Worm (Caenorhabditis elegans) whole organism, young adult: ENCODE results near the gene slt-1.

ENCODE experiments used
- B0336.3 ChIP-seq: fragments of 200-800 bp; sonication (Bioruptor generic); IDR thresholded peaks from 2 replicates; pipeline ENCODE4 v1.3.6; 2022; ENCODE audit warnings: missing genetic modification characterization, missing compliant biosample characterization
- ama-1 ChIP-seq, 3 experiments: fragments of 150-350 bp in 1 of 3; sonication (generic microtip) in 2 of 3; optimal IDR thresholded peaks; 2 replicates each; lab custom pipeline; 2014 to 2018; ENCODE audit warnings: missing biosample characterization in 2 of 3, missing genetic modification characterization in 2 of 3, missing genetic modification reagents in 2 of 3
- bed-1 ChIP-seq: fragments of 200-800 bp; sonication (Bioruptor generic); IDR thresholded peaks from 2 replicates; pipeline ENCODE4 v1.3.6; 2022; ENCODE audit warnings: missing genetic modification reagents, missing genetic modification characterization, missing compliant biosample characterization
- die-1 ChIP-seq: sonication (generic microtip); optimal IDR thresholded peaks from 2 replicates; lab custom pipeline; 2016; ENCODE audit warnings: missing genotype, mild to moderate bottlenecking, missing genetic modification characterization, missing compliant biosample characterization
- dpl-1 ChIP-seq: fragments of 150-350 bp; optimal IDR thresholded peaks from 2 replicates; lab custom pipeline; 2014; ENCODE audit warnings: missing biosample characterization, missing genetic modification reagents, missing genetic modification characterization
- efl-1 ChIP-seq: fragments of 150-350 bp; optimal IDR thresholded peaks from 2 replicates; lab custom pipeline; 2014; ENCODE audit warnings: missing biosample characterization, missing genetic modification reagents, missing genetic modification characterization
- lin-35 ChIP-seq, 3 experiments: fragments of 150-350 bp in 2 of 3; sonication (generic microtip) in 1 of 3; optimal IDR thresholded peaks; 2 replicates each; lab custom pipeline; 2014 to 2018; ENCODE audit warnings: missing biosample characterization in 3 of 3, missing genetic modification characterization in 3 of 3, missing genetic modification reagents in 3 of 3
- mcd-1 ChIP-seq: fragments of 200-800 bp; sonication (Bioruptor generic); IDR thresholded peaks from 2 replicates; pipeline ENCODE4 v1.3.6; 2022; ENCODE audit warnings: missing genetic modification reagents, missing genetic modification characterization, missing compliant biosample characterization
- sea-2 ChIP-seq: fragments of 200-800 bp; sonication (Bioruptor generic); IDR thresholded peaks from 2 replicates; pipeline ENCODE4 v1.3.6; 2022; ENCODE audit warnings: missing genetic modification characterization, missing compliant biosample characterization
- unc-62 ChIP-seq: fragments of 150-350 bp; optimal IDR thresholded peaks from 2 replicates; lab custom pipeline; 2014; ENCODE audit warnings: missing biosample characterization, missing genetic modification reagents, missing genetic modification characterization

ce11 chrX:14731828-14732331 is 57.8 kb downstream of the slt-1 start, which contains the start of gene F33C8.4:
- TF ChIP-seq sea-2 (no peak), bed-1 (GFP tag; lab: Robert Waterston, UW) (no peak), unc-62 (GFP tag; lab: Kevin White, UChicago) (no peak), B0336.3 (GFP tag; lab: Robert Waterston, UW) (no peak), dpl-1 (GFP tag; lab: Kevin White, UChicago) (no peak), die-1 (tag; lab: Kevin White, UChicago) (no peak), ama-1 (optimal IDR thresholded peaks at IDR 0.05; lab: Kevin White, UChicago) (no peak), ama-1 (GFP tag; optimal IDR thresholded peaks at IDR 0.05; lab: Kevin White, UChicago) (no peak), mcd-1 (GFP tag; lab: Robert Waterston, UW) (no peak), lin-35 (GFP tag; optimal IDR thresholded peaks at IDR 0.05; lab: Kevin White, UChicago) (no peak), efl-1 (GFP tag; lab: Kevin White, UChicago) (no peak)
